Fruit fly (Drosophila melanogaster): ENCODE data around the gene Ace.

Ace gene

dm6 chr3R:13305318-13305899, 46.1 kb upstream of the Ace start (continued):
- TF ChIP-seq Stat92E (GFP tag; optimal IDR thresholded peaks at IDR 0.05) (peak in 1 of 3 experiments; percentile 64), pzg (GFP tag; optimal IDR thresholded peaks at IDR 0.05) (no peak), br (optimal IDR thresholded peaks at IDR 0.05) (no peak), slou (GFP tag; optimal IDR thresholded peaks at IDR 0.05) (no peak), otp (GFP tag; IDR thresholded peaks at IDR 0.05) (no peak), hkb (optimal IDR thresholded peaks at IDR 0.05) (no peak), hkb (GFP tag; IDR thresholded peaks at IDR 0.05) (0 out of 2 replicates have a peak, but pooled peaks have one; percentile 8), chif (GFP tag; optimal IDR thresholded peaks at IDR 0.05) (no peak), CG10565 (GFP tag; optimal IDR thresholded peaks at IDR 0.05) (no peak), CG10959 (GFP tag; IDR thresholded peaks at IDR 0.05) (no peak), trem (tag; optimal IDR thresholded peaks at IDR 0.05) (peak; percentile 68), tio (GFP tag; optimal IDR thresholded peaks at IDR 0.05) (peak; percentile 14), chn (GFP tag; optimal IDR thresholded peaks at IDR 0.05) (no peak), gem (tag; optimal IDR thresholded peaks at IDR 0.05) (peak; percentile 82), CG17385 (GFP tag; optimal IDR thresholded peaks at IDR 0.05) (peak; percentile 48), CG10431 (GFP tag; optimal IDR thresholded peaks at IDR 0.05) (peak; percentile 62), odd (GFP tag; optimal IDR thresholded peaks at IDR 0.05) (no peak), CG1792 (GFP tag; optimal IDR thresholded peaks at IDR 0.05) (no peak), Nf-YB (GFP tag; optimal IDR thresholded peaks at IDR 0.05) (peak; percentile 52), gsb-n (tag; optimal IDR thresholded peaks at IDR 0.05) (peak; percentile 73), D (optimal IDR thresholded peaks at IDR 0.05) (no peak), D (GFP tag; optimal IDR thresholded peaks at IDR 0.05) (peak; percentile 59), ham (GFP tag; IDR thresholded peaks at IDR 0.05) (no peak), az2 (GFP tag; optimal IDR thresholded peaks at IDR 0.05) (peak; percentile 39), Chrac-16 (GFP tag; optimal IDR thresholded peaks at IDR 0.05) (no peak), sd (tag; optimal IDR thresholded peaks at IDR 0.05) (no peak), crol (GFP tag; IDR thresholded peaks at IDR 0.05) (peak; percentile 70), CG18619 (GFP tag; optimal IDR thresholded peaks at IDR 0.05) (peak; percentile 14), CG33213 (GFP tag; optimal IDR thresholded peaks at IDR 0.05) (no peak), CG4617 (GFP tag; optimal IDR thresholded peaks at IDR 0.05; ENCODE audit: borderline replicate concordance) (no peak), eyg (GFP tag; optimal IDR thresholded peaks at IDR 0.05) (no peak), CG4424 (GFP tag; optimal IDR thresholded peaks at IDR 0.05) (peak; percentile 69), CG9932 (GFP tag; IDR thresholded peaks at IDR 0.05) (no peak), CoRest (tag; optimal IDR thresholded peaks at IDR 0.05) (peak; percentile 72), Xbp1 (GFP tag; optimal IDR thresholded peaks at IDR 0.05) (peak; percentile 45), Adf1 (GFP tag; IDR thresholded peaks at IDR 0.05) (no peak), HLH54F (GFP tag; optimal IDR thresholded peaks at IDR 0.05) (no peak), CG32532 (GFP tag; IDR thresholded peaks at IDR 0.05) (no peak), ewg (GFP tag; optimal IDR thresholded peaks at IDR 0.05) (peak; percentile 16), CrebB (tag; optimal IDR thresholded peaks at IDR 0.05) (no peak), HmgZ (tag; optimal IDR thresholded peaks at IDR 0.05) (no peak), NK7.1 (GFP tag; optimal IDR thresholded peaks at IDR 0.05) (no peak), ato (GFP tag; IDR thresholded peaks at IDR 0.05; ENCODE audit: partially characterized antibody) (no peak), NC2α (GFP tag; optimal IDR thresholded peaks at IDR 0.05) (no peak), CG6683 (GFP tag; optimal IDR thresholded peaks at IDR 0.05) (no peak), MBD-R2 (GFP tag; IDR thresholded peaks at IDR 0.05) (no peak), CG2712 (tag; optimal IDR thresholded peaks at IDR 0.05) (peak; percentile 84), Poxn (GFP tag; IDR thresholded peaks at IDR 0.05) (no peak), CG33557 (GFP tag; optimal IDR thresholded peaks at IDR 0.05) (peak; percentile 60), HLH3B (GFP tag; IDR thresholded peaks at IDR 0.05) (no peak), CG17568 (GFP tag; optimal IDR thresholded peaks at IDR 0.05) (no peak), CG2202 (tag; optimal IDR thresholded peaks at IDR 0.05) (peak; percentile 55)
